Fruit fly (Drosophila melanogaster): ENCODE measurements around the gene pigs.

dm6 chrX:6624977-6625591 lies 25.2 kb downstream of the pigs start:
- TF ChIP-seq psq (optimal IDR thresholded peaks at IDR 0.05) (no peak), h (optimal IDR thresholded peaks at IDR 0.05) (no peak), Myc (optimal IDR thresholded peaks at IDR 0.05) (no peak), insv (optimal IDR thresholded peaks at IDR 0.05) (no peak), ttk (optimal IDR thresholded peaks at IDR 0.05) (no peak), Sin3A (optimal IDR thresholded peaks at IDR 0.05) (no peak)

Data from Kc167 (cell line).